Worm (Caenorhabditis elegans) whole organism, mixed stage, embryonic: ENCODE results near the gene sym-3.

ENCODE experiments used
- M03D4.4 ChIP-seq: sonication (generic microtip); optimal IDR thresholded peaks from 2 replicates; lab custom pipeline; 2017; ENCODE audit warnings: mild to moderate bottlenecking, missing genetic modification characterization, missing compliant biosample characterization
- bed-3 ChIP-seq: fragments of 200-800 bp; sonication (Bioruptor generic); optimal IDR thresholded peaks from 3 replicates; lab custom pipeline; 2018; ENCODE audit warnings: mild to moderate bottlenecking, missing genetic modification characterization, moderate library complexity, missing compliant biosample characterization
- blmp-1 ChIP-seq: fragments of 150-350 bp; optimal IDR thresholded peaks from 2 replicates; lab custom pipeline; 2014; ENCODE audit warnings: missing biosample characterization, missing genetic modification characterization
- ceh-39 ChIP-seq: fragments of 150-350 bp; optimal IDR thresholded peaks from 2 replicates; lab custom pipeline; 2014; ENCODE audit warnings: missing biosample characterization, missing genetic modification characterization
- ceh-43 ChIP-seq: fragments of 200-800 bp; sonication (Bioruptor generic); optimal IDR thresholded peaks from 2 replicates; lab custom pipeline; 2018; ENCODE audit warnings: mild to moderate bottlenecking, missing genetic modification characterization, moderate library complexity, missing compliant biosample characterization
- ceh-83 ChIP-seq: fragments of 200-800 bp; sonication (Bioruptor generic); optimal IDR thresholded peaks from 2 replicates; lab custom pipeline; 2018; ENCODE audit warnings: mild to moderate bottlenecking, missing genetic modification characterization, missing compliant biosample characterization
- ces-1 ChIP-seq: fragments of 150-350 bp; optimal IDR thresholded peaks from 2 replicates; lab custom pipeline; 2014; ENCODE audit warnings: missing biosample characterization, missing genetic modification reagents, missing genetic modification characterization
- cnd-1 ChIP-seq: fragments of 200-800 bp; sonication (Bioruptor generic); optimal IDR thresholded peaks from 2 replicates; lab custom pipeline; 2018; ENCODE audit warnings: mild to moderate bottlenecking, missing genetic modification characterization, missing compliant biosample characterization
- drap-1 ChIP-seq: fragments of 200-800 bp; sonication (Bioruptor generic); optimal IDR thresholded peaks from 3 replicates; lab custom pipeline; 2018; ENCODE audit warnings: mild to moderate bottlenecking, missing genetic modification characterization, missing compliant biosample characterization
- elt-1 ChIP-seq: sonication (generic microtip); optimal IDR thresholded peaks from 2 replicates; lab custom pipeline; 2017; ENCODE audit warnings: missing genetic modification characterization, mild to moderate bottlenecking, missing compliant biosample characterization, antibody characterized with exemption, moderate library complexity, borderline replicate concordance; ENCODE audit not compliant: insufficient read depth
- elt-3 ChIP-seq: fragments of 150-350 bp; optimal IDR thresholded peaks from 2 replicates; lab custom pipeline; 2014; ENCODE audit warnings: missing biosample characterization, missing genetic modification characterization
- flh-1 ChIP-seq: fragments of 200-800 bp; sonication (Bioruptor generic); optimal IDR thresholded peaks from 2 replicates; lab custom pipeline; 2018; ENCODE audit warnings: mild to moderate bottlenecking, missing genetic modification characterization, moderate library complexity, missing compliant biosample characterization
- ham-2 ChIP-seq: fragments of 200-800 bp; sonication (Bioruptor generic); optimal IDR thresholded peaks from 2 replicates; lab custom pipeline; 2018; ENCODE audit warnings: mild to moderate bottlenecking, missing genetic modification characterization, missing compliant biosample characterization
- hlh-1 ChIP-seq: fragments of 150-350 bp; optimal IDR thresholded peaks from 2 replicates; lab custom pipeline; 2014; ENCODE audit warnings: missing biosample characterization, missing genetic modification reagents, missing genetic modification characterization
- lin-13 ChIP-seq: fragments of 150-350 bp; optimal IDR thresholded peaks from 2 replicates; lab custom pipeline; 2014; ENCODE audit warnings: missing biosample characterization, missing genetic modification characterization
- lin-32 ChIP-seq: fragments of 200-800 bp; sonication (Bioruptor generic); optimal IDR thresholded peaks from 2 replicates; lab custom pipeline; 2018; ENCODE audit warnings: mild to moderate bottlenecking, missing genetic modification characterization, missing compliant biosample characterization
- lsy-2 ChIP-seq: fragments of 150-350 bp; optimal IDR thresholded peaks from 2 replicates; lab custom pipeline; 2014; ENCODE audit warnings: missing biosample characterization, missing genetic modification characterization
- mab-5 ChIP-seq: fragments of 150-350 bp; optimal IDR thresholded peaks from 2 replicates; lab custom pipeline; 2014; ENCODE audit warnings: missing biosample characterization, missing genetic modification characterization
- mep-1 ChIP-seq: fragments of 150-350 bp; optimal IDR thresholded peaks from 2 replicates; lab custom pipeline; 2017; ENCODE audit warnings: missing biosample characterization, missing genetic modification reagents, missing genetic modification characterization, inconsistent platforms
- mls-2 ChIP-seq: sonication (generic microtip); optimal IDR thresholded peaks from 2 replicates; lab custom pipeline; 2016; ENCODE audit warnings: mild to moderate bottlenecking, missing genetic modification characterization, moderate library complexity, missing compliant biosample characterization
- nhr-12 ChIP-seq: fragments of 150-350 bp; optimal IDR thresholded peaks from 2 replicates; lab custom pipeline; 2014; ENCODE audit warnings: missing biosample characterization, missing genetic modification characterization
- nhr-2 ChIP-seq: fragments of 150-350 bp; optimal IDR thresholded peaks from 2 replicates; lab custom pipeline; 2014; ENCODE audit warnings: missing biosample characterization, missing genetic modification characterization
- nhr-237 ChIP-seq: fragments of 150-350 bp; optimal IDR thresholded peaks from 2 replicates; lab custom pipeline; 2014; ENCODE audit warnings: missing biosample characterization, missing genetic modification characterization
- nhr-28 ChIP-seq: fragments of 150-350 bp; optimal IDR thresholded peaks from 2 replicates; lab custom pipeline; 2014; ENCODE audit warnings: missing biosample characterization, missing genetic modification characterization
- nhr-76 ChIP-seq: sonication (generic microtip); optimal IDR thresholded peaks from 2 replicates; lab custom pipeline; 2017; ENCODE audit warnings: missing biosample characterization, missing genetic modification characterization
- pha-4 ChIP-seq: fragments of 150-350 bp; optimal IDR thresholded peaks from 2 replicates; lab custom pipeline; 2018; ENCODE audit warnings: missing biosample characterization, missing genetic modification reagents, missing genetic modification characterization
- sem-2 ChIP-seq: fragments of 200-800 bp; sonication (Bioruptor generic); optimal IDR thresholded peaks from 2 replicates; lab custom pipeline; 2018; ENCODE audit warnings: mild to moderate bottlenecking, missing genetic modification characterization, missing compliant biosample characterization
- snpc-4 ChIP-seq: fragments of 150-350 bp; optimal IDR thresholded peaks from 2 replicates; lab custom pipeline; 2014; ENCODE audit warnings: missing biosample characterization, missing genetic modification characterization
- sptf-1 ChIP-seq: sonication (generic microtip); optimal IDR thresholded peaks from 2 replicates; lab custom pipeline; 2017; ENCODE audit warnings: mild to moderate bottlenecking, missing genetic modification characterization, moderate library complexity, missing compliant biosample characterization
- tbx-8 ChIP-seq: fragments of 200-800 bp; sonication (Bioruptor generic); optimal IDR thresholded peaks from 2 replicates; lab custom pipeline; 2018; ENCODE audit warnings: mild to moderate bottlenecking, missing genetic modification characterization, moderate library complexity, missing compliant biosample characterization
- unc-120 ChIP-seq: sonication (generic microtip); optimal IDR thresholded peaks from 2 replicates; lab custom pipeline; 2017; ENCODE audit warnings: missing genetic modification characterization, missing compliant biosample characterization; ENCODE audit not compliant: poor library complexity, severe bottlenecking
- unc-39 ChIP-seq: fragments of 150-350 bp; optimal IDR thresholded peaks from 2 replicates; lab custom pipeline; 2014; ENCODE audit warnings: missing biosample characterization, missing genetic modification characterization
- unc-62 ChIP-seq: fragments of 150-350 bp; optimal IDR thresholded peaks from 2 replicates; lab custom pipeline; 2014; ENCODE audit warnings: missing biosample characterization, missing genetic modification reagents, missing genetic modification characterization
- zip-8 ChIP-seq: fragments of 150-350 bp; optimal IDR thresholded peaks from 2 replicates; lab custom pipeline; 2014; ENCODE audit warnings: missing biosample characterization, missing genetic modification characterization
- ztf-11 ChIP-seq: fragments of 150-350 bp; optimal IDR thresholded peaks from 2 replicates; lab custom pipeline; 2014; ENCODE audit warnings: missing biosample characterization, missing genetic modification characterization

Gene sym-3

ce11 chrX:5799229-5799628 lies 25.7 kb downstream of the sym-3 start:
- TF ChIP-seq ces-1 (peak; percentile 96), ceh-39 (tag; lab: Kevin White, UChicago) (no peak), sptf-1 (tag; lab: Kevin White, UChicago) (no peak), cnd-1 (no peak), unc-62 (GFP tag; lab: Kevin White, UChicago) (peak; percentile 71)

- peak; percentile 28 for TF ChIP-seq unc-39 (tag; lab: Kevin White, UChicago)
- TF ChIP-seq mab-5 (tag; lab: Kevin White, UChicago) = no peak
- TF ChIP-seq unc-62 (GFP tag; lab: Kevin White, UChicago) = peak; percentile 78
- TF ChIP-seq ceh-43 (GFP tag; lab: Kevin White, UChicago) = peak; percentile 72
- peak; percentile 63 for TF ChIP-seq ceh-83 (GFP tag; lab: Kevin White, UChicago)
- TF ChIP-seq snpc-4 (tag; lab: Kevin White, UChicago) = no peak
- TF ChIP-seq ztf-11 (tag; lab: Kevin White, UChicago) = no peak
- TF ChIP-seq mls-2 (tag; lab: Kevin White, UChicago) = peak; percentile 89
- peak; percentile 23 for TF ChIP-seq elt-1
- TF ChIP-seq nhr-76 (tag; lab: Kevin White, UChicago) = no peak
- TF ChIP-seq blmp-1 (tag; lab: Kevin White, UChicago) = no peak
- TF ChIP-seq mep-1 (tag; lab: Kevin White, UChicago) = peak; percentile 49
- TF ChIP-seq nhr-12 (tag; lab: Kevin White, UChicago) = peak; percentile 34
- TF ChIP-seq lsy-2 (tag; lab: Kevin White, UChicago) = peak; percentile 50
- TF ChIP-seq lin-32 (GFP tag; lab: Kevin White, UChicago) = peak; percentile 87
- peak; percentile 67 for TF ChIP-seq flh-1 (GFP tag; lab: Kevin White, UChicago)
- TF ChIP-seq zip-8 (tag; lab: Kevin White, UChicago) = no peak
- TF ChIP-seq tbx-8 (GFP tag; lab: Kevin White, UChicago) = peak; percentile 84
- TF ChIP-seq ceh-39 (tag; lab: Kevin White, UChicago) = no peak
- peak; percentile 95 for TF ChIP-seq drap-1 (GFP tag; lab: Kevin White, UChicago)
- TF ChIP-seq nhr-2 = no peak
- TF ChIP-seq unc-120 = peak; percentile 96
- peak; percentile 84 for TF ChIP-seq bed-3 (GFP tag; lab: Kevin White, UChicago)
- TF ChIP-seq cnd-1 = peak; percentile 71
- TF ChIP-seq sem-2 (GFP tag; lab: Kevin White, UChicago) = peak; percentile 66
- peak; percentile 72 for TF ChIP-seq nhr-28 (tag; lab: Kevin White, UChicago)
- TF ChIP-seq ces-1 = peak; percentile 98
- TF ChIP-seq lin-13 (tag; lab: Kevin White, UChicago) = peak; percentile 34
- TF ChIP-seq pha-4 (tag; lab: Kevin White, UChicago) = peak; percentile 33
- TF ChIP-seq sptf-1 (tag; lab: Kevin White, UChicago) = peak; percentile 93
- TF ChIP-seq nhr-237 (tag; lab: Kevin White, UChicago) = peak; percentile 86
- peak; percentile 91 for TF ChIP-seq M03D4.4 (tag; lab: Kevin White, UChicago)
- peak; percentile 65 for TF ChIP-seq hlh-1 (tag; lab: Kevin White, UChicago)
- TF ChIP-seq ham-2 (GFP tag; lab: Kevin White, UChicago) = peak; percentile 83
- peak; percentile 57 for TF ChIP-seq elt-3
Observed at ce11 chrX:5801156-5801592, 27.6 kb downstream of the sym-3 start.

ce11 chrX:5802582-5802981 lies 29.0 kb downstream of the sym-3 start:
- no peak for TF ChIP-seq nhr-237 (tag; lab: Kevin White, UChicago)
- TF ChIP-seq unc-120 = no peak
- TF ChIP-seq ces-1 = peak; percentile 92

ce11 chrX:5803492-5803891 lies 29.9 kb downstream of the sym-3 start:
- TF ChIP-seq blmp-1 (tag; lab: Kevin White, UChicago) (no peak), tbx-8 (GFP tag; lab: Kevin White, UChicago) (no peak), ham-2 (GFP tag; lab: Kevin White, UChicago) (no peak), unc-39 (tag; lab: Kevin White, UChicago) (no peak), ztf-11 (tag; lab: Kevin White, UChicago) (no peak), unc-120 (no peak), hlh-1 (tag; lab: Kevin White, UChicago) (no peak)
- TF ChIP-seq, all 35 proteins: peak for 0
